Worm (Caenorhabditis elegans) whole organism, L4 larva: ENCODE data around the gene F38B7.17.
A peak's percentile ranks its signal among the peaks of the same experiment; 100 is the strongest.

Experiments used
- ZK546.5 ChIP-seq, 2 experiments: sonication (generic microtip); optimal IDR thresholded peaks; 2 replicates each; lab custom pipeline; 2017; ENCODE audit warnings: missing biosample characterization in 2 of 2, missing genetic modification characterization in 2 of 2
- ceh-44 ChIP-seq: fragments of 200-800 bp; sonication (Bioruptor generic); IDR thresholded peaks from 2 replicates; pipeline ENCODE4 v1.3.6; 2022; ENCODE audit warnings: missing genetic modification reagents, missing genetic modification characterization, missing compliant biosample characterization
- dpl-1 ChIP-seq: fragments of 150-350 bp; optimal IDR thresholded peaks from 2 replicates; lab custom pipeline; 2014; ENCODE audit warnings: missing biosample characterization, missing genetic modification reagents, missing genetic modification characterization
- jun-1 ChIP-seq: fragments of 150-350 bp; optimal IDR thresholded peaks from 2 replicates; lab custom pipeline; 2014; ENCODE audit warnings: missing biosample characterization, missing genetic modification reagents, missing genetic modification characterization
- nhr-6 ChIP-seq: fragments of 150-350 bp; optimal IDR thresholded peaks from 2 replicates; lab custom pipeline; 2014; ENCODE audit warnings: missing biosample characterization, missing genetic modification characterization
- nhr-77 ChIP-seq: fragments of 150-350 bp; optimal IDR thresholded peaks from 2 replicates; lab custom pipeline; 2014; ENCODE audit warnings: missing biosample characterization, missing genetic modification characterization
- pqm-1 ChIP-seq: sonication (generic microtip); optimal IDR thresholded peaks from 2 replicates; lab custom pipeline; 2017; ENCODE audit warnings: missing biosample characterization, missing genetic modification characterization
- skn-1 ChIP-seq: fragments of 150-350 bp; optimal IDR thresholded peaks from 2 replicates; lab custom pipeline; 2014; ENCODE audit warnings: missing biosample characterization, missing genetic modification characterization
- unc-39 ChIP-seq: sonication (generic microtip); optimal IDR thresholded peaks from 2 replicates; lab custom pipeline; 2017; ENCODE audit warnings: missing biosample characterization, missing genetic modification characterization
- zag-1 ChIP-seq: fragments of 150-350 bp; optimal IDR thresholded peaks from 2 replicates; lab custom pipeline; 2014; ENCODE audit warnings: missing biosample characterization, missing genetic modification characterization
- zip-2 ChIP-seq: fragments of 150-350 bp; optimal IDR thresholded peaks from 2 replicates; lab custom pipeline; 2014; ENCODE audit warnings: missing biosample characterization, missing genetic modification characterization

ce11 chrV:11535504-11536062 is 13.2 kb downstream of the F38B7.17 start:
- TF ChIP-seq nhr-6 (tag; lab: Kevin White, UChicago) (no peak), ceh-44 (GFP tag; lab: Robert Waterston, UW) (no peak), dpl-1 (GFP tag; lab: Kevin White, UChicago) (no peak), ZK546.5 (tag; optimal IDR thresholded peaks at IDR 0.05; lab: Kevin White, UChicago) (no peak), zip-2 (tag; lab: Kevin White, UChicago) (no peak), pqm-1 (tag; lab: Kevin White, UChicago) (peak; percentile 82), skn-1 (tag; lab: Kevin White, UChicago) (no peak), zag-1 (tag; lab: Kevin White, UChicago) (no peak), nhr-77 (no peak), jun-1 (tag; lab: Kevin White, UChicago) (no peak), unc-39 (tag; lab: Kevin White, UChicago) (no peak)
